Worm (Caenorhabditis elegans) whole organism, early embryonic: ENCODE measurements around the gene drr-1.

Experiments
- aly-1 ChIP-seq: sonication (generic microtip); optimal IDR thresholded peaks from 2 replicates; lab custom pipeline; 2016; ENCODE audit warnings: missing genetic modification characterization, missing compliant biosample characterization
- ama-1 ChIP-seq: fragments of 150-350 bp; optimal IDR thresholded peaks from 2 replicates; lab custom pipeline; 2014
- ceh-13 ChIP-seq: fragments of 200-800 bp; sonication (Bioruptor generic); optimal IDR thresholded peaks from 2 replicates; lab custom pipeline; 2018; ENCODE audit warnings: mild to moderate bottlenecking, missing genetic modification characterization, missing compliant biosample characterization
- ceh-36 ChIP-seq: sonication (generic microtip); optimal IDR thresholded peaks from 2 replicates; lab custom pipeline; 2016; ENCODE audit warnings: missing genetic modification characterization, inconsistent platforms, missing compliant biosample characterization
- flt-1 ChIP-seq: fragments of 200-800 bp; sonication (Bioruptor generic); IDR thresholded peaks from 2 replicates; pipeline ENCODE4 v1.3.6; 2022; ENCODE audit warnings: missing genetic modification characterization, missing compliant biosample characterization
- scrt-1 ChIP-seq: fragments of 200-800 bp; sonication (Bioruptor generic); IDR thresholded peaks from 2 replicates; pipeline ENCODE4 v1.3.6; 2022; ENCODE audit warnings: missing genetic modification characterization, missing compliant biosample characterization
- sea-1 ChIP-seq: fragments of 200-800 bp; sonication (Bioruptor generic); conservative IDR thresholded peaks from 2 replicates; pipeline ENCODE4 v1.3.6; 2022; ENCODE audit warnings: missing genetic modification characterization, missing compliant biosample characterization
- tbx-11 ChIP-seq: fragments of 200-800 bp; sonication (Bioruptor generic); IDR thresholded peaks from 2 replicates; pipeline ENCODE4 v1.3.6; 2022; ENCODE audit warnings: missing genetic modification characterization, missing compliant biosample characterization
- tbx-37 ChIP-seq: fragments of 200-800 bp; sonication (Bioruptor generic); conservative IDR thresholded peaks from 2 replicates; pipeline ENCODE4 v1.3.6; 2022; ENCODE audit warnings: missing genetic modification reagents, missing genetic modification characterization, missing compliant biosample characterization
- tra-4 ChIP-seq: sonication (generic microtip); optimal IDR thresholded peaks from 2 replicates; lab custom pipeline; 2017; ENCODE audit warnings: missing genetic modification characterization, missing compliant biosample characterization

DNA sequence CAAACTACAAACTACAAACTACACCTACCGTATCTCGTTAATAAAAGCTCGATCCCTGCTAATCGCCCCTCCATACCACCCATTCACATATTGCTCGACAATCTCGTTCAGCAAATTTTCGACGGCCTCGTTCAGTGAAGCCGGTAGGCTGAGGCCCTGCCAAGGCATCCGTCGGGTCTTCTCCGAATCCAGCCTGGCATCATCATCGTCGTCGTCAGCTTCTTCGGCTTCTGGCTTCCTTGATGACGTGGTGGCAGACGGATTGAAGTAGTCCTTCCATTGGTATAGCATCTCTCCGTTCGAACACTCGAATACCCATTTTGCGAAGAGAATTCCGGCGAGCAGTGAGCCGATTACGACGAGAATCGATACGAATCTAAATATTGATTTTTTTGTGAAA is 35.0 kb upstream of the drr-1 start:
- TF ChIP-seq ceh-13 (GFP tag; lab: Kevin White, UChicago) = no peak
- TF ChIP-seq ama-1 (lab: Kevin White, UChicago) = no peak
- TF ChIP-seq aly-1 (tag; lab: Kevin White, UChicago) = no peak
- no peak for TF ChIP-seq tbx-37
- no peak for TF ChIP-seq ceh-36
- no peak for TF ChIP-seq tra-4 (tag; lab: Kevin White, UChicago)
- no peak for TF ChIP-seq flt-1
- TF ChIP-seq scrt-1 (GFP tag; lab: Robert Waterston, UW) = no peak
- TF ChIP-seq sea-1 = no peak
- TF ChIP-seq tbx-11 = no peak
